Worm (Caenorhabditis elegans) whole organism, L1 larva: Measurements from ENCODE around the gene cnc-4.
A peak's percentile ranks its signal among the peaks of the same experiment; 100 is the strongest.

Experiments used
- ama-1 ChIP-seq: fragments of 150-350 bp; optimal IDR thresholded peaks from 2 replicates; lab custom pipeline; 2014
- ceh-82 ChIP-seq, 3 experiments: fragments of 150-350 bp in 1 of 3; sonication (generic microtip) in 2 of 3; optimal IDR thresholded peaks; 2 replicates each; lab custom pipeline; 2014 to 2017; ENCODE audit warnings: missing biosample characterization in 3 of 3, missing genetic modification characterization in 3 of 3
- dsc-1 ChIP-seq: sonication (generic microtip); optimal IDR thresholded peaks from 2 replicates; lab custom pipeline; 2016; ENCODE audit warnings: mild to moderate bottlenecking, missing genetic modification characterization, missing compliant biosample characterization
- efl-1 ChIP-seq, 4 experiments: fragments of 150-350 bp; optimal IDR thresholded peaks in 3 of 4; peaks in 1 of 4; 1 replicate in 1 of 4; 2 replicates in 3 of 4; lab custom pipeline; 2014; ENCODE audit warnings: missing biosample characterization in 2 of 4, missing genetic modification characterization in 2 of 4, missing genetic modification reagents in 2 of 4
- egl-13 ChIP-seq: sonication (generic microtip); optimal IDR thresholded peaks from 2 replicates; lab custom pipeline; 2016; ENCODE audit warnings: missing genotype, missing genetic modification reagents, missing genetic modification characterization, missing compliant biosample characterization
- elt-2 ChIP-seq: sonication (generic microtip); optimal IDR thresholded peaks from 2 replicates; lab custom pipeline; 2016; ENCODE audit warnings: missing genetic modification characterization, mild to moderate bottlenecking, inconsistent platforms, missing compliant biosample characterization, missing genetic modification reagents
- elt-3 ChIP-seq, 6 experiments: fragments of 150-350 bp in 1 of 6; sonication (generic microtip); optimal IDR thresholded peaks; 2 replicates each; lab custom pipeline; 2017 to 2018; ENCODE audit warnings: missing biosample characterization in 6 of 6, missing genetic modification characterization in 6 of 6, inconsistent platforms in 1 of 6
- ets-5 ChIP-seq: fragments of 200-800 bp; sonication (Bioruptor generic); IDR thresholded peaks from 2 replicates; pipeline ENCODE4 v1.3.6; 2022; ENCODE audit warnings: missing genetic modification characterization, missing compliant biosample characterization
- fkh-4 ChIP-seq: sonication (generic microtip); optimal IDR thresholded peaks from 2 replicates; lab custom pipeline; 2016; ENCODE audit warnings: missing compliant biosample characterization, missing genetic modification characterization, borderline replicate concordance
- irx-1 ChIP-seq: sonication (generic microtip); optimal IDR thresholded peaks from 2 replicates; lab custom pipeline; 2016; ENCODE audit warnings: missing genetic modification characterization, missing compliant biosample characterization
- lin-14 ChIP-seq: fragments of 200-800 bp; sonication (Bioruptor generic); optimal IDR thresholded peaks from 2 replicates; lab custom pipeline; 2018; ENCODE audit warnings: mild to moderate bottlenecking, missing genetic modification characterization, moderate library complexity, missing compliant biosample characterization
- lir-3 ChIP-seq: sonication (generic microtip); optimal IDR thresholded peaks from 2 replicates; lab custom pipeline; 2016; ENCODE audit warnings: mild to moderate bottlenecking, missing genetic modification characterization, moderate library complexity, missing compliant biosample characterization; ENCODE audit not compliant: poor library complexity
- lsy-2 ChIP-seq, 2 experiments: fragments of 150-350 bp; optimal IDR thresholded peaks; 2 replicates each; lab custom pipeline; 2014; ENCODE audit warnings: missing biosample characterization in 2 of 2, missing genetic modification characterization in 2 of 2
- mdl-1 ChIP-seq, 2 experiments: fragments of 150-350 bp; optimal IDR thresholded peaks; 2 replicates each; lab custom pipeline; 2014 to 2017; ENCODE audit warnings: missing biosample characterization in 2 of 2, missing genetic modification characterization in 2 of 2, inconsistent platforms in 1 of 2
- mef-2 ChIP-seq: fragments of 150-350 bp; optimal IDR thresholded peaks from 2 replicates; lab custom pipeline; 2014; ENCODE audit warnings: missing biosample characterization, missing genetic modification characterization
- mep-1 ChIP-seq: fragments of 150-350 bp; optimal IDR thresholded peaks from 2 replicates; lab custom pipeline; 2014; ENCODE audit warnings: missing biosample characterization, missing genetic modification characterization
- nhr-12 ChIP-seq: sonication (generic microtip); optimal IDR thresholded peaks from 2 replicates; lab custom pipeline; 2017; ENCODE audit warnings: missing biosample characterization, missing genetic modification characterization
- nhr-19 ChIP-seq: fragments of 200-800 bp; sonication (Bioruptor generic); conservative IDR thresholded peaks from 2 replicates; pipeline ENCODE4 v1.3.6; 2022; ENCODE audit warnings: missing genetic modification characterization, missing compliant biosample characterization
- nhr-237 ChIP-seq: fragments of 150-350 bp; optimal IDR thresholded peaks from 2 replicates; lab custom pipeline; 2014; ENCODE audit warnings: missing biosample characterization, missing genetic modification characterization
- nhr-47 ChIP-seq: sonication (generic microtip); optimal IDR thresholded peaks from 2 replicates; lab custom pipeline; 2016; ENCODE audit warnings: mild to moderate bottlenecking, missing genetic modification characterization, moderate library complexity, missing compliant biosample characterization
- nhr-71 ChIP-seq: sonication (generic microtip); optimal IDR thresholded peaks from 2 replicates; lab custom pipeline; 2016; ENCODE audit warnings: mild to moderate bottlenecking, missing genetic modification characterization, moderate library complexity, missing compliant biosample characterization
- nhr-76 ChIP-seq: sonication (generic microtip); optimal IDR thresholded peaks from 2 replicates; lab custom pipeline; 2017; ENCODE audit warnings: missing biosample characterization, missing genetic modification characterization
- nhr-85 ChIP-seq: sonication (generic microtip); peaks from one replicate; lab custom pipeline; 2016; ENCODE audit warnings: missing genetic modification characterization, inconsistent platforms, missing compliant biosample characterization
- pag-3 ChIP-seq: sonication (generic microtip); optimal IDR thresholded peaks from 2 replicates; lab custom pipeline; 2017; ENCODE audit warnings: missing genetic modification characterization, mild to moderate bottlenecking, missing compliant biosample characterization, antibody characterized with exemption, borderline replicate concordance; ENCODE audit not compliant: insufficient read depth
- pax-3 ChIP-seq: fragments of 200-800 bp; sonication (Bioruptor generic); optimal IDR thresholded peaks from 2 replicates; lab custom pipeline; 2018; ENCODE audit warnings: mild to moderate bottlenecking, missing genetic modification characterization, moderate library complexity, missing compliant biosample characterization
- pqm-1 ChIP-seq: sonication (generic microtip); optimal IDR thresholded peaks from 3 replicates; lab custom pipeline; 2017; ENCODE audit warnings: missing biosample characterization, missing genetic modification characterization
- snpc-4 ChIP-seq: fragments of 150-350 bp; optimal IDR thresholded peaks from 2 replicates; lab custom pipeline; 2014; ENCODE audit warnings: missing biosample characterization, missing genetic modification characterization
- snu-23 ChIP-seq: sonication (generic microtip); optimal IDR thresholded peaks from 2 replicates; lab custom pipeline; 2016; ENCODE audit warnings: missing genetic modification characterization, missing compliant biosample characterization
- sox-4 ChIP-seq: sonication (generic microtip); optimal IDR thresholded peaks from 2 replicates; lab custom pipeline; 2016; ENCODE audit warnings: missing genetic modification characterization, missing compliant biosample characterization
- unc-62 ChIP-seq: fragments of 150-350 bp; optimal IDR thresholded peaks from 2 replicates; lab custom pipeline; 2014; ENCODE audit warnings: missing biosample characterization, missing genetic modification reagents, missing genetic modification characterization
- vab-15 ChIP-seq: sonication (generic microtip); optimal IDR thresholded peaks from 2 replicates; lab custom pipeline; 2017; ENCODE audit warnings: missing genotype, mild to moderate bottlenecking, missing genetic modification characterization, missing compliant biosample characterization
- ztf-4 ChIP-seq: fragments of 150-350 bp; optimal IDR thresholded peaks from 2 replicates; lab custom pipeline; 2014; ENCODE audit warnings: missing biosample characterization, missing genetic modification characterization

The cnc-4 gene

ce11 chrV:1447079-1447478, at the start of gene cnc-4:
cnc-4 (plus strand) TSS chrV:1447195.
- TF ChIP-seq lin-14 (peak; percentile 31), ama-1 (no peak), nhr-76 (tag; lab: Kevin White, UChicago) (no peak), fkh-4 (no peak), pqm-1 (tag; lab: Kevin White, UChicago) (no peak), nhr-85 (tag; lab: Kevin White, UChicago) (peak; percentile 74)

- TF ChIP-seq snu-23 (GFP tag; lab: Kevin White, UChicago) = no peak
- no peak for TF ChIP-seq mdl-1 (tag; optimal IDR thresholded peaks at IDR 0.05; lab: Kevin White, UChicago)
- TF ChIP-seq snpc-4 = no peak
- TF ChIP-seq mep-1 (tag; lab: Kevin White, UChicago) = no peak
- no peak for TF ChIP-seq lsy-2 (tag; optimal IDR thresholded peaks at IDR 0.05; lab: Kevin White, UChicago)
- no peak for TF ChIP-seq nhr-12 (tag; lab: Kevin White, UChicago)
- no peak for TF ChIP-seq lir-3 (tag; lab: Kevin White, UChicago)
- TF ChIP-seq dsc-1 (tag; lab: Kevin White, UChicago) = peak; percentile 57
- peak; percentile 58 for TF ChIP-seq sox-4 (tag; lab: Kevin White, UChicago)
- peak; percentile 7 for TF ChIP-seq nhr-47 (tag; lab: Kevin White, UChicago)
- TF ChIP-seq ztf-4 (tag; lab: Kevin White, UChicago) = no peak
- TF ChIP-seq ama-1 = no peak
- TF ChIP-seq ceh-82 (tag; optimal IDR thresholded peaks at IDR 0.05; lab: Kevin White, UChicago) = no peak
- no peak for TF ChIP-seq irx-1 (tag; lab: Kevin White, UChicago)
Observed at ce11 chrV:1408116-1408515, 38.9 kb upstream of the cnc-4 start.

ce11 chrV:1410727-1411126, 36.3 kb upstream of the cnc-4 start:
- peak; percentile 7 for TF ChIP-seq nhr-47 (tag; lab: Kevin White, UChicago)
- peak; percentile 83 for TF ChIP-seq dsc-1 (tag; lab: Kevin White, UChicago)
- TF ChIP-seq pag-3 (tag; lab: Kevin White, UChicago) = no peak
- peak; percentile 17 for TF ChIP-seq nhr-71 (tag; lab: Kevin White, UChicago)
- peak; percentile 63 for TF ChIP-seq sox-4 (tag; lab: Kevin White, UChicago)
- TF ChIP-seq pax-3 = peak; percentile 62
- TF ChIP-seq, all 84 proteins: peak for 5

- TF ChIP-seq efl-1 (optimal IDR thresholded peaks at IDR 0.05; lab: Kevin White, UChicago) (no peak), efl-1 (GFP tag; optimal IDR thresholded peaks at IDR 0.05 in 1 of 2; lab: Kevin White, UChicago) (peak in 1 of 2 experiments; percentile 36), snu-23 (GFP tag; lab: Kevin White, UChicago) (no peak)
Observed at ce11 chrV:1411459-1411858, 35.5 kb upstream of the cnc-4 start, which contains the start of gene snt-5. snt-5 (minus strand) TSS chrV:1411559.

DNA sequence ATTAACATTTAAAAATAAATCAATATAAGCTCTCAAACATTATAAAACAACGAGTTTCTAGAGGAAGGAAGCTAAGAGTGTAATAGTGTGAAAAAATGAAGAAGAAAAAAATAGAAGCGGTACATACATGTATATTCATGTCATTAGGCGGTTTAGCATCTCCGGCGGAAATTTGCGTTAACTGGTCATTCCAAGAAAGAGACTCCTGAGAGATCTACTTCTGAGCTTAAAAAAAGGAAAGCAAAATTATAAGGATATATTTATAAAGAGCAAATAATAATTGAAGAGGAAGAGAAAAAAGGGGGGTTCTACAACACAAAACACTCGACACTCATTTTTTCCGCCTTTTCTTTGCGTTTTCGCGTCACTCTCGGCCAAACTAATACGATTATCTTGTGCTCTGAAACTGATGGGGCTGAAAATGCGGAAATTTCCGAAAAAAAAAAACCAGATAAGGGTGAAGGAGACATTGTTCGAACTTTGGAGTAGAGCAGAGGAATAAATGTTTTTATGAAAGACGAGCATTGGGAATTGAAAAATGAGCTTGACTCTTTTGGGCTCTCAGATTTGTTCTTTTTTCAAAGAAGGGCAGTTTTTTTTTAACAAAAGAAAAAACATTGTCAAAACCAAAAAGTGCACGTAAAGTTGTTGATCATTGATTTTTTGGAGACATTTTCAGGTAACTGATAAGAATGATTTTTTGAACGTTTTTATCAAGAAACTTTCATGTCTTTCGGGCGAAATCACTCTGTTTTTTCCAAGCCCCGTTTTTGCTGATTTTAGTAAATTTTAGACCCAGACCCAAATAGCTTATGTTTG, 32.2 kb upstream of the cnc-4 start:
- TF ChIP-seq elt-2 (tag; lab: Kevin White, UChicago) = peak; percentile 63
- TF ChIP-seq nhr-47 (tag; lab: Kevin White, UChicago) = peak; percentile 50
- TF ChIP-seq egl-13 = peak; percentile 88
- TF ChIP-seq elt-3 (tag; optimal IDR thresholded peaks at IDR 0.05; lab: Kevin White, UChicago) = no peak
- TF ChIP-seq nhr-71 (tag; lab: Kevin White, UChicago) = peak; percentile 20
- peak; percentile 61 for TF ChIP-seq lin-14
- peak; percentile 10 for TF ChIP-seq dsc-1 (tag; lab: Kevin White, UChicago)
- TF ChIP-seq ets-5 (GFP tag; lab: Robert Waterston, UW) = no peak
- no peak for TF ChIP-seq vab-15

DNA sequence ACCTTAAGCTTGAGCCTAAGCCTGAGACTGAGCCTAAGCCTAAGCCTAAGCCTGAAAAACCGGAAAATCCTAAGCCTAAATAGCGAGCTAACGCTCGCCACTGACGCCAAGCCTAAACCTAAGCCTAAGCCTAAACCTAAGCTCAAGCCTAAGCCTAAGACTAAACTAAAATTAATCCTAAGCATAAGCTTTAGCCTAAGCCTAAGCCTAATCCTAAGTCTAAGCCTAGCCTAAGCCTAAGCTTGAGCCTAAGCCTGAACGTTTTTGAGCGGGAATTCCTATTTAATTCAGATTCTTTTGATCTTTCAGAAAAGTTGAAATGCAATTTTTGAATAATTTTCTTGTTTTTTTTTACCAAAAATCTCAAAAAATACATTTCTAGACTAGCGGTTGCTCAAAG, 30.8 kb upstream of the cnc-4 start:
- TF ChIP-seq mef-2 = no peak
- TF ChIP-seq nhr-237 (tag; lab: Kevin White, UChicago) = no peak
- no peak for TF ChIP-seq unc-62 (GFP tag; lab: Kevin White, UChicago)
- no peak for TF ChIP-seq nhr-19 (GFP tag; lab: Robert Waterston, UW)
- no peak for TF ChIP-seq mdl-1 (tag; optimal IDR thresholded peaks at IDR 0.05; lab: Kevin White, UChicago)
